Worm (Caenorhabditis elegans): Measurements from ENCODE around the gene F56D5.3.

Gene F56D5.3

ce11 chrIV:9440880-9441336 is 43.5 kb downstream of the F56D5.3 start, which contains the start of gene idh-1 (continued):
- TF ChIP-seq nhr-90 (tag; optimal IDR thresholded peaks at IDR 0.05) (no peak), nfyb-1 (GFP tag; IDR thresholded peaks at IDR 0.05) (0 out of 2 replicates have a peak, but pooled peaks have one; percentile 17), akir-1 (GFP tag; optimal IDR thresholded peaks at IDR 0.05) (no peak), Y95B8A.8 (GFP tag; IDR thresholded peaks at IDR 0.05) (peak; percentile 36; the same call in 1 of the 2 replicates), snpc-1.1 (tag; optimal IDR thresholded peaks at IDR 0.05; ENCODE audit: insufficient read depth) (peak; percentile 68), madf-8 (GFP tag; conservative IDR thresholded peaks at IDR 0.05) (peak; percentile 83), F57A8.1 (GFP tag; optimal IDR thresholded peaks at IDR 0.05) (no peak), F33H1.4 (GFP tag; IDR thresholded peaks at IDR 0.05) (peak; percentile 71), B0019.2 (GFP tag; conservative IDR thresholded peaks at IDR 0.05) (peak; percentile 66; the same call in 1 of the 2 replicates), ceh-27 (GFP tag; optimal IDR thresholded peaks at IDR 0.05) (peak; percentile 11), hlh-12 (tag; optimal IDR thresholded peaks at IDR 0.05) (no peak), lin-35 (GFP tag; optimal IDR thresholded peaks at IDR 0.05) (peak; percentile 0 to 72 (median 30)), somi-1 (GFP tag; optimal IDR thresholded peaks at IDR 0.05) (peak; percentile 58), ekl-4 (GFP tag; IDR thresholded peaks at IDR 0.05) (no peak), madf-6 (GFP tag; IDR thresholded peaks at IDR 0.05) (peak; percentile 92), F55B11.4 (tag; optimal IDR thresholded peaks at IDR 0.05; ENCODE audit: borderline replicate concordance, insufficient read depth) (no peak), C17E4.6 (GFP tag; IDR thresholded peaks at IDR 0.05) (no peak), hsf-1 (GFP tag; IDR thresholded peaks at IDR 0.05) (peak; percentile 65), snpc-4 (GFP tag; optimal IDR thresholded peaks at IDR 0.05) (no peak), snpc-4 (tag; optimal IDR thresholded peaks at IDR 0.05) (peak; percentile 14 to 79 (median 38)), nhr-179 (tag; optimal IDR thresholded peaks at IDR 0.05) (no peak), T07F8.4 (tag; optimal IDR thresholded peaks at IDR 0.05) (no peak), fkh-3 (tag; optimal IDR thresholded peaks at IDR 0.05) (no peak), aptf-3 (GFP tag; IDR thresholded peaks at IDR 0.05) (no peak), nhr-80 (tag; optimal IDR thresholded peaks at IDR 0.05) (peak; percentile 20), F57C9.4 (tag; optimal IDR thresholded peaks at IDR 0.05) (no peak), ama-1 (optimal IDR thresholded peaks at IDR 0.05) (peak; percentile 23), ama-1 (GFP tag; optimal IDR thresholded peaks at IDR 0.05) (no peak), snpc-1.3 (tag; optimal IDR thresholded peaks at IDR 0.05; ENCODE audit: insufficient read depth) (peak; percentile 61), hmg-1.2 (GFP tag; IDR thresholded peaks at IDR 0.05) (peak; percentile 58), F37B4.10 (GFP tag; IDR thresholded peaks at IDR 0.05) (no peak), K11D2.4 (GFP tag; IDR thresholded peaks at IDR 0.05) (no peak), sea-2 (GFP tag; IDR thresholded peaks at IDR 0.05) (no peak), F23B12.7 (tag; optimal IDR thresholded peaks at IDR 0.05; ENCODE audit: insufficient read depth) (peak; percentile 9), attf-6 (GFP tag; IDR thresholded peaks at IDR 0.05) (peak; percentile 59; the same call in 1 of the 2 replicates), hlh-26 (GFP tag; conservative IDR thresholded peaks at IDR 0.05) (no peak), lsl-1 (GFP tag; optimal IDR thresholded peaks at IDR 0.05) (peak; percentile 74), atf-7 (tag; optimal IDR thresholded peaks at IDR 0.05) (no peak), F49E8.2 (tag; optimal IDR thresholded peaks at IDR 0.05; ENCODE audit: insufficient read depth) (peak; percentile 13), F10E7.11 (tag; optimal IDR thresholded peaks at IDR 0.05) (no peak), gei-17 (GFP tag; optimal IDR thresholded peaks at IDR 0.05) (no peak), D2030.7 (GFP tag; IDR thresholded peaks at IDR 0.05) (peak; percentile 87), mel-28 (tag; optimal IDR thresholded peaks at IDR 0.05; ENCODE audit: borderline replicate concordance) (no peak), ztf-28 (GFP tag; IDR thresholded peaks at IDR 0.05) (no peak), attf-3 (GFP tag; conservative IDR thresholded peaks at IDR 0.05) (no peak), zfh-2 (GFP tag; conservative IDR thresholded peaks at IDR 0.05) (peak; percentile 62; the same call in 1 of the 2 replicates), attf-5 (GFP tag; optimal IDR thresholded peaks at IDR 0.05) (peak; percentile 38), lin-54 (GFP tag; optimal IDR thresholded peaks at IDR 0.05) (peak; percentile 89)

All from whole organism, young adult.